Fruit fly (Drosophila melanogaster) whole organism, embryonic: ENCODE results near the gene Sfp65A.

Source experiments
- Bgb ChIP-seq: fragments of 200-800 bp; sonication (Bioruptor generic); IDR thresholded peaks from 2 replicates; pipeline ENCODE4 v1.3.6; 2022; ENCODE audit warnings: missing biosample characterization, missing genetic modification characterization; ENCODE audit not compliant: partially characterized antibody
- CG11093 ChIP-seq: fragments of 200-800 bp; sonication (Bioruptor generic); IDR thresholded peaks from 3 replicates; pipeline ENCODE4 v1.3.6; 2022; ENCODE audit warnings: missing biosample characterization, missing genetic modification characterization
- CG11723 ChIP-seq: fragments of 200-800 bp; sonication (Bioruptor generic); optimal IDR thresholded peaks from 2 replicates; lab custom pipeline; 2017; ENCODE audit warnings: missing biosample characterization, mild to moderate bottlenecking, missing genetic modification characterization
- CG12236 ChIP-seq: fragments of 200-800 bp; sonication (Bioruptor generic); optimal IDR thresholded peaks from 2 replicates; lab custom pipeline; 2016; ENCODE audit warnings: missing biosample characterization, missing genetic modification characterization
- CG13123 ChIP-seq: fragments of 200-800 bp; sonication (Bioruptor generic); optimal IDR thresholded peaks from 2 replicates; lab custom pipeline; 2016; ENCODE audit warnings: missing biosample characterization, missing genetic modification characterization
- CG13624 ChIP-seq: fragments of 200-800 bp; sonication (Bioruptor generic); optimal IDR thresholded peaks from 2 replicates; lab custom pipeline; 2016; ENCODE audit warnings: missing biosample characterization, missing genetic modification characterization
- CG14710 ChIP-seq: fragments of 200-800 bp; sonication (Bioruptor generic); optimal IDR thresholded peaks from 3 replicates; lab custom pipeline; 2019; ENCODE audit warnings: missing biosample characterization, mild to moderate bottlenecking, missing genetic modification characterization, moderate library complexity
- CG1647 ChIP-seq: fragments of 200-800 bp; sonication (Bioruptor generic); optimal IDR thresholded peaks from 3 replicates; lab custom pipeline; 2016; ENCODE audit warnings: missing biosample characterization, missing genetic modification characterization
- CG2116 ChIP-seq: fragments of 200-800 bp; sonication (Bioruptor generic); optimal IDR thresholded peaks from 3 replicates; lab custom pipeline; 2018; ENCODE audit warnings: missing biosample characterization, mild to moderate bottlenecking, missing genetic modification characterization
- CG2199 ChIP-seq: fragments of 200-800 bp; sonication (Bioruptor generic); IDR thresholded peaks from 3 replicates; pipeline ENCODE4 v1.3.6; 2022; ENCODE audit warnings: missing biosample characterization, missing genetic modification characterization
- CG2875 ChIP-seq: fragments of 200-800 bp; sonication (Bioruptor generic); optimal IDR thresholded peaks from 2 replicates; lab custom pipeline; 2017; ENCODE audit warnings: missing biosample characterization, mild to moderate bottlenecking, missing genetic modification characterization, missing genetic modification reagents
- CG32772 ChIP-seq: fragments of 200-800 bp; sonication (Bioruptor generic); IDR thresholded peaks from 2 replicates; pipeline ENCODE4 v1.3.6; 2022; ENCODE audit warnings: missing biosample characterization, missing genetic modification characterization
- CG3847 ChIP-seq: fragments of 200-800 bp; sonication (Bioruptor generic); IDR thresholded peaks from 2 replicates; pipeline ENCODE4 v1.3.6; 2022; ENCODE audit warnings: missing biosample characterization, missing genetic modification characterization
- CG4617 ChIP-seq: fragments of 200-800 bp; sonication (Bioruptor generic); optimal IDR thresholded peaks from 3 replicates; lab custom pipeline; 2016; ENCODE audit warnings: missing biosample characterization, missing genetic modification characterization, borderline replicate concordance
- CG6683 ChIP-seq: fragments of 200-800 bp; sonication (Bioruptor generic); optimal IDR thresholded peaks from 2 replicates; lab custom pipeline; 2017; ENCODE audit warnings: missing biosample characterization, mild to moderate bottlenecking, missing genetic modification characterization, missing genetic modification reagents
- CG6689 ChIP-seq: fragments of 200-800 bp; sonication (Bioruptor generic); IDR thresholded peaks from 2 replicates; pipeline ENCODE4 v1.3.6; 2022; ENCODE audit warnings: missing biosample characterization, missing genetic modification characterization
- CG7786 ChIP-seq: fragments of 200-800 bp; sonication (Bioruptor generic); optimal IDR thresholded peaks from 2 replicates; lab custom pipeline; 2016; ENCODE audit warnings: missing biosample characterization, missing genetic modification characterization
- CG7928 ChIP-seq: fragments of 200-800 bp; sonication (Bioruptor generic); optimal IDR thresholded peaks from 2 replicates; lab custom pipeline; 2017; ENCODE audit warnings: missing biosample characterization, mild to moderate bottlenecking, missing genetic modification characterization
- CG8359 ChIP-seq: fragments of 200-800 bp; sonication (Bioruptor generic); optimal IDR thresholded peaks from 2 replicates; lab custom pipeline; 2017; ENCODE audit warnings: missing biosample characterization, mild to moderate bottlenecking, missing genetic modification characterization, borderline replicate concordance
- CG8388 ChIP-seq: fragments of 200-800 bp; sonication (Bioruptor generic); optimal IDR thresholded peaks from 2 replicates; lab custom pipeline; 2019; ENCODE audit warnings: missing biosample characterization, mild to moderate bottlenecking, missing genetic modification characterization, moderate library complexity
- CG9727 ChIP-seq: fragments of 200-800 bp; sonication (Bioruptor generic); optimal IDR thresholded peaks from 3 replicates; lab custom pipeline; 2017; ENCODE audit warnings: missing biosample characterization, mild to moderate bottlenecking, missing genetic modification characterization
- CTCF ChIP-seq: fragments of 200-800 bp; sonication (Bioruptor generic); optimal IDR thresholded peaks from 2 replicates; lab custom pipeline; 2017; ENCODE audit warnings: missing biosample characterization, mild to moderate bottlenecking, missing genetic modification characterization, moderate library complexity
- Chrac-16 ChIP-seq: fragments of 200-800 bp; sonication (Bioruptor generic); optimal IDR thresholded peaks from 3 replicates; lab custom pipeline; 2016; ENCODE audit warnings: missing biosample characterization, missing genetic modification characterization
- Dbx ChIP-seq: fragments of 200-800 bp; sonication (Bioruptor generic); IDR thresholded peaks from 3 replicates; pipeline ENCODE4 v1.3.6; 2022; ENCODE audit warnings: missing biosample characterization, missing genetic modification characterization
- Doc2 ChIP-seq: fragments of 200-800 bp; sonication (Bioruptor generic); IDR thresholded peaks from 2 replicates; pipeline ENCODE4 v1.3.6; 2022; ENCODE audit warnings: missing biosample characterization, missing genetic modification characterization
- Fer2 ChIP-seq: fragments of 200-800 bp; sonication (Bioruptor generic); optimal IDR thresholded peaks from 2 replicates; lab custom pipeline; 2018; ENCODE audit warnings: missing biosample characterization, mild to moderate bottlenecking, missing genetic modification characterization, moderate library complexity
- HLHmδ ChIP-seq: fragments of 200-800 bp; sonication (Bioruptor generic); optimal IDR thresholded peaks from 2 replicates; lab custom pipeline; 2018; ENCODE audit warnings: missing biosample characterization, mild to moderate bottlenecking, missing genetic modification characterization, moderate library complexity
- Hey ChIP-seq: fragments of 200-800 bp; sonication (Bioruptor generic); optimal IDR thresholded peaks from 3 replicates; lab custom pipeline; 2018; ENCODE audit warnings: missing biosample characterization, mild to moderate bottlenecking, missing genetic modification characterization
- Hsf ChIP-seq: fragments of 200-800 bp; sonication (Bioruptor generic); optimal IDR thresholded peaks from 3 replicates; lab custom pipeline; 2016; ENCODE audit warnings: missing biosample characterization, missing genetic modification characterization
- MESR4 ChIP-seq: fragments of 200-800 bp; sonication (Bioruptor generic); optimal IDR thresholded peaks from 2 replicates; lab custom pipeline; 2018; ENCODE audit warnings: missing biosample characterization, mild to moderate bottlenecking, missing genetic modification characterization, moderate library complexity
- Nf-YA ChIP-seq: fragments of 200-800 bp; sonication (Bioruptor generic); IDR thresholded peaks from 2 replicates; pipeline ENCODE4 v1.3.6; 2022; ENCODE audit warnings: missing biosample characterization, missing genetic modification characterization
- Optix ChIP-seq: fragments of 200-800 bp; sonication (Bioruptor generic); IDR thresholded peaks from 3 replicates; pipeline ENCODE4 v1.3.6; 2022; ENCODE audit warnings: missing biosample characterization, missing genetic modification characterization
- Side ChIP-seq: fragments of 200-800 bp; sonication (Bioruptor generic); optimal IDR thresholded peaks from 2 replicates; lab custom pipeline; 2016; ENCODE audit warnings: missing biosample characterization, missing genetic modification characterization
- Ssrp ChIP-seq: fragments of 200-800 bp; sonication (Bioruptor generic); optimal IDR thresholded peaks from 2 replicates; lab custom pipeline; 2018; ENCODE audit warnings: missing biosample characterization, mild to moderate bottlenecking, missing genetic modification characterization, moderate library complexity
- bigmax ChIP-seq: fragments of 200-800 bp; sonication (Bioruptor generic); optimal IDR thresholded peaks from 2 replicates; lab custom pipeline; 2018; ENCODE audit warnings: missing biosample characterization, mild to moderate bottlenecking, missing genetic modification characterization
- dm ChIP-seq: fragments of 200-800 bp; sonication (Bioruptor generic); optimal IDR thresholded peaks from 3 replicates; lab custom pipeline; 2016; ENCODE audit warnings: missing biosample characterization, missing genetic modification characterization
- dmrt99B ChIP-seq: fragments of 200-800 bp; sonication (Bioruptor generic); optimal IDR thresholded peaks from 2 replicates; lab custom pipeline; 2018; ENCODE audit warnings: missing biosample characterization, mild to moderate bottlenecking, missing genetic modification characterization, moderate library complexity
- kay ChIP-seq: fragments of 200-800 bp; sonication (Bioruptor generic); optimal IDR thresholded peaks from 2 replicates; lab custom pipeline; 2016; ENCODE audit warnings: missing biosample characterization, missing genetic modification characterization
- ken ChIP-seq: fragments of 200-800 bp; sonication (Bioruptor generic); IDR thresholded peaks from 3 replicates; pipeline ENCODE4 v1.3.6; 2022; ENCODE audit warnings: missing biosample characterization, missing genetic modification characterization
- kni ChIP-seq: fragments of 200-800 bp; sonication (Bioruptor generic); optimal IDR thresholded peaks from 3 replicates; lab custom pipeline; 2017; ENCODE audit warnings: mild to moderate bottlenecking, missing biosample characterization, missing genetic modification reagents, missing genetic modification characterization
- pan ChIP-seq, 4 experiments: fragments of >200 bp in 3 of 4; fragments of 200-800 bp in 1 of 4; sonication (Bioruptor generic) in 1 of 4; optimal IDR thresholded peaks in 3 of 4; IDR thresholded peaks in 1 of 4; 2 replicates each; pipeline versions ENCODE4 v1.3.6 to Lab custom; 2017 to 2022; ENCODE audit warnings: missing biosample characterization in 2 of 4, missing genetic modification characterization in 2 of 4, mixed read lengths in 1 of 4
- pfk ChIP-seq: fragments of 200-800 bp; sonication (Bioruptor generic); optimal IDR thresholded peaks from 2 replicates; lab custom pipeline; 2018; ENCODE audit warnings: missing biosample characterization, mild to moderate bottlenecking, missing genetic modification characterization, moderate library complexity
- pzg ChIP-seq: fragments of 200-800 bp; sonication (Bioruptor generic); optimal IDR thresholded peaks from 3 replicates; lab custom pipeline; 2018; ENCODE audit warnings: missing biosample characterization, mild to moderate bottlenecking, missing genetic modification characterization, moderate library complexity
- sc ChIP-seq, 3 experiments: fragments of >200 bp in 2 of 3; fragments of 200-800 bp in 1 of 3; sonication (Bioruptor generic) in 1 of 3; optimal IDR thresholded peaks; 2 replicates in 2 of 3; 3 replicates in 1 of 3; lab custom pipeline; 2017; ENCODE audit warnings: mild to moderate bottlenecking in 1 of 3, missing biosample characterization in 1 of 3, missing genetic modification characterization in 1 of 3, missing genetic modification reagents in 1 of 3
- seq ChIP-seq: fragments of 200-800 bp; sonication (Bioruptor generic); IDR thresholded peaks from 2 replicates; pipeline ENCODE4 v1.3.6; 2022; ENCODE audit warnings: missing biosample characterization, missing genetic modification characterization
- sug ChIP-seq: fragments of 200-800 bp; optimal IDR thresholded peaks from 2 replicates; lab custom pipeline; 2019; ENCODE audit warnings: missing biosample characterization, mild to moderate bottlenecking, missing genetic modification characterization, moderate library complexity

The Sfp65A gene

DNA sequence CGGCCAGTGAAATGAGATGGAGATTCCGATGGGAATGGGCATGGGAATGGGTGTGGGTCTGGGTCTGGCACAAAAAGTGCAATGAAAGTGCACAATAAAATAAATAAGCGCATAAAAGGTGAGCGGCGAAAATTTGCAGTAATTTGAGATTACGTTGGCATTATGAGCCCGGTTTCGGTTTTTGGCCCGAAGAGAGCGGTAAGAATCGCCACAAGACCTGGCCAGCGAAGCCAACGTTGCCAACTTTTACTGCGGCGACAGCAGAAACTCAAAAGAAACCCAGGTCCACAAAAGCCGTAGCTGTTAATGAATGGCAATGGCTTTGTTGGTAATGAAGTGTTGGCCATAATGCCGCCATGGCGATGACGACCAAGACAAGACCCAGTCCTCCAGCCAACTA lies 47.8 kb downstream of the Sfp65A start:
- no peak for TF ChIP-seq CG32772 (GFP tag; lab: Robert Waterston, UW)
- no peak for TF ChIP-seq CG6683 (GFP tag; lab: Kevin White, UChicago)
- TF ChIP-seq Side (GFP tag; lab: Kevin White, UChicago) = no peak
- no peak for TF ChIP-seq CG8388 (GFP tag; lab: Kevin White, UChicago)
- no peak for TF ChIP-seq Fer2 (tag; lab: Kevin White, UChicago)

DNA sequence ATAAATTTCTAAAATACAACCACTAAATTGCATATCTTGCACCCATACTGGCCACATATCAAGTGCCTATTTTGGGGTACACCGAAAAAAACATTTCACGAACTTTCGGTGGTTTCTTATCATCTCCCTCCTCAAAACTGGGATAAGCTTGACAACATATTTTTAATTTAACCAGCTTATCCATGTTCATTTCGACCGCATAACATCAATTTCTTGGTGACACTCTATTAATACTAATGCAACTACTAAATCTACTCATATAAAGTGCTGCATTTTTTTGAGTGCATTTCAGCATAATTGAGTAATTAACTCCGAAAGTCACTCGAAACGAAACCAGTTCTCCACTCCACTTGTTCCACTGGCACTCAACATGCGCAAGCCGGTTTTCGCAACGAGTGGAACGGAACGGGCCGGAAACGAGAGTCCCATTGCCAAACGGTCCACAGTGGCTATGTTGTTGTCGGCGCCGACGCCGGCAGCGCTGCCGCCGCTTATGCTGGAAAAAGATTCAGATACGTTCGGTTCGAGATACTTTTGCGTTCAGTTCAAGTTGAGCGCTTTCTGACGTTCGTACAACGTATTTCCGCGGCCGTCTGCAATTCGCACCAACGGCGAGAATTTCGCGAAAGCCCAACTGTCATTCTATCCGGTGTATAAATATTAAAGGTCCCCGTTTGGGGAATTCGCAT lies 50.1 kb downstream of the Sfp65A start, which contains the start of gene CG42747:
TSS of gene CG42747 (plus strand) at position 529 of the 689 bp plus-strand sequence.
- TF ChIP-seq Dbx (GFP tag; lab: Robert Waterston, UW) = no peak
- no peak for TF ChIP-seq pan (optimal IDR thresholded peaks at IDR 0.05; lab: Kevin White, UChicago)
- TF ChIP-seq pan (GFP tag; optimal IDR thresholded peaks at IDR 0.05 in 1 of 2, IDR thresholded peaks at IDR 0.05 in 1 of 2) = peak in 1 of 2 experiments; percentile 61
- no peak for TF ChIP-seq CG2199 (GFP tag; lab: Robert Waterston, UW)
- peak; percentile 4 for TF ChIP-seq MESR4 (GFP tag; lab: Kevin White, UChicago)
- peak; percentile 100 for TF ChIP-seq pfk
- peak; percentile 49 for TF ChIP-seq CG8359
- TF ChIP-seq CG7928 = no peak
- TF ChIP-seq kni (GFP tag; lab: Kevin White, UChicago) = peak; percentile 57
- TF ChIP-seq Optix (GFP tag; lab: Robert Waterston, UW) = peak; percentile 59; the same call in 1 of the 3 replicates
- TF ChIP-seq ken (GFP tag; lab: Robert Waterston, UW) = 0 out of 3 replicates have a peak, but pooled peaks have one; percentile 16
- no peak for TF ChIP-seq pzg
- no peak for TF ChIP-seq sug (tag; lab: Kevin White, UChicago)
- peak; percentile 65 for TF ChIP-seq CG7786
- TF ChIP-seq seq (GFP tag; lab: Robert Waterston, UW) = 0 out of 2 replicates have a peak, but pooled peaks have one; percentile 19
- peak; percentile 68 for TF ChIP-seq Hsf (GFP tag; lab: Kevin White, UChicago)
- no peak for TF ChIP-seq Doc2
- no peak for TF ChIP-seq Hey (tag; lab: Kevin White, UChicago)
- TF ChIP-seq CG12236 = peak; percentile 19
- peak; percentile 1 for TF ChIP-seq CG4617 (GFP tag; lab: Kevin White, UChicago)
- peak; percentile 41 for TF ChIP-seq CG2116 (GFP tag; lab: Kevin White, UChicago)
- peak; percentile 72 for TF ChIP-seq Bgb (GFP tag; lab: Robert Waterston, UW)
- TF ChIP-seq kay (GFP tag; lab: Kevin White, UChicago) = no peak
- peak; percentile 63 for TF ChIP-seq Chrac-16 (GFP tag; lab: Kevin White, UChicago)
- peak; percentile 56 for TF ChIP-seq CG11723 (GFP tag; lab: Kevin White, UChicago)
- TF ChIP-seq CG6689 = peak; percentile 63
- TF ChIP-seq HLHmδ = no peak
- peak; percentile 20 for TF ChIP-seq CTCF (GFP tag; lab: Kevin White, UChicago)
- TF ChIP-seq CG9727 (GFP tag; lab: Kevin White, UChicago) = peak; percentile 70
- TF ChIP-seq dmrt99B (tag; lab: Kevin White, UChicago) = peak; percentile 83
- peak; percentile 37 for TF ChIP-seq CG13624 (GFP tag; lab: Kevin White, UChicago)
- TF ChIP-seq CG14710 (tag; lab: Kevin White, UChicago) = peak; percentile 89
- 0 out of 2 replicates have a peak, but pooled peaks have one; percentile 30 for TF ChIP-seq Nf-YA
- TF ChIP-seq Ssrp (tag; lab: Kevin White, UChicago) = peak; percentile 73
- peak; percentile 12 for TF ChIP-seq CG1647 (GFP tag; lab: Kevin White, UChicago)
- no peak for TF ChIP-seq sc (optimal IDR thresholded peaks at IDR 0.05; lab: Kevin White, UChicago)
- peak; percentile 67 for TF ChIP-seq sc (GFP tag; optimal IDR thresholded peaks at IDR 0.05; lab: Kevin White, UChicago)
- TF ChIP-seq dm (GFP tag; lab: Kevin White, UChicago) = peak; percentile 56
- TF ChIP-seq CG3847 (GFP tag; lab: Robert Waterston, UW) = 0 out of 2 replicates have a peak, but pooled peaks have one; percentile 14
- peak; percentile 21; the same call in 1 of the 3 replicates for TF ChIP-seq CG11093 (GFP tag; lab: Robert Waterston, UW)
- no peak for TF ChIP-seq bigmax (GFP tag; lab: Kevin White, UChicago)
- TF ChIP-seq CG13123 (GFP tag; lab: Kevin White, UChicago) = peak; percentile 31
- peak; percentile 85 for TF ChIP-seq CG2875
